Worm (Caenorhabditis elegans): ENCODE data around the gene snf-10.

Gene snf-10

ce11 chrV:10440723-10441122 is at the start of gene snf-10:
Gene snf-10 (minus strand): TSS chrV:10440823.
- TF ChIP-seq hlh-13 (GFP tag; optimal IDR thresholded peaks at IDR 0.05) (no peak), npax-4 (tag; optimal IDR thresholded peaks at IDR 0.05) (no peak), ttx-3 (tag; optimal IDR thresholded peaks at IDR 0.05) (no peak), unc-3 (GFP tag; conservative IDR thresholded peaks at IDR 0.05) (no peak), unc-3 (tag; optimal IDR thresholded peaks at IDR 0.05) (no peak), ceh-6 (GFP tag; optimal IDR thresholded peaks at IDR 0.05) (no peak), tbx-2 (tag; optimal IDR thresholded peaks at IDR 0.05) (no peak), pqm-1 (tag; optimal IDR thresholded peaks at IDR 0.05) (no peak), unc-86 (tag; optimal IDR thresholded peaks at IDR 0.05) (no peak)

DNA sequence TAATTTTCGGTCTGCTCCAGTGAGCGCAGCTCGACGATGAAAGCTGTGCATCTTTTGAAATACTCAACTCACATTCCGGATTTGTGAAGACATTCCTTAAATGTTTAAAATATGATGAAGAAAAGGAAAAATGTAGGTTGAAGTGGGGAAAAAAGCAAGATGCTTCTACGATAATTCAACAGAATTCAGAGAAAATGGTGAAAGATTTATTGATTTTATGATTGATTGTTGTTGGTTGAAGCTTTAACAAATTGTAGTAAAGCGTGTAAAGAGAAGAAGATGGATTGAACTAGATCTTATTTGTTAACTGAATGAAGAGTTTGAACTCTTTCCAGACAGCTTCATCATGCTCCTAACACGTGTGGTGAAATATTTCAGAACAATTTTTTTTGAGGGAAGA is 49.4 kb upstream of the snf-10 start, which contains the start of gene ncx-5:
ncx-5 (minus strand) TSS at position 101 of the 400 bp plus-strand sequence.
- TF ChIP-seq ttx-3 (tag; optimal IDR thresholded peaks at IDR 0.05) (no peak), pha-2 (tag; optimal IDR thresholded peaks at IDR 0.05) (no peak), Y22D7AL.16 (tag; optimal IDR thresholded peaks at IDR 0.05) (no peak), F13H6.1 (tag; optimal IDR thresholded peaks at IDR 0.05) (no peak), unc-42 (tag; optimal IDR thresholded peaks at IDR 0.05) (no peak), ahr-1 (tag; optimal IDR thresholded peaks at IDR 0.05) (no peak)

DNA sequence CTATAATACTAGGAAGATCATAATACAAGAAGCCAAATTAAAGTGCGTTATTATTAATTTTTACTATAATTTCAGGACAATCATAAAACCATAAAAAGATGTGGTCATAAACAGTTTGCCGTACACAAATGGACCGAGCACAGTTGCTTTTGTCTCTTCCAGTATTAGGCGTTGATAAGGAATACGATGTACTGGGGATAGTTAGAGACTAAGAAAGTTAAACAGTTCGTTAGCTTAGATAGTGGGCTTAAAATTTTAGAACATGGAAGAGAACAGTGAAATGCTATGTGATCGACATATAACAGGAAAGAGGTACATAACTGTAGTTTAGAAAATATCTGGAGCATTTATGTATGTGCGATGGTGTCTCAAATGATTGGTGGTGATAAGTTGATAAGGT is 44.8 kb upstream of the snf-10 start:
- TF ChIP-seq elt-2 (tag; optimal IDR thresholded peaks at IDR 0.05) (peak; percentile 43), ama-1 (optimal IDR thresholded peaks at IDR 0.05) (no peak)

DNA sequence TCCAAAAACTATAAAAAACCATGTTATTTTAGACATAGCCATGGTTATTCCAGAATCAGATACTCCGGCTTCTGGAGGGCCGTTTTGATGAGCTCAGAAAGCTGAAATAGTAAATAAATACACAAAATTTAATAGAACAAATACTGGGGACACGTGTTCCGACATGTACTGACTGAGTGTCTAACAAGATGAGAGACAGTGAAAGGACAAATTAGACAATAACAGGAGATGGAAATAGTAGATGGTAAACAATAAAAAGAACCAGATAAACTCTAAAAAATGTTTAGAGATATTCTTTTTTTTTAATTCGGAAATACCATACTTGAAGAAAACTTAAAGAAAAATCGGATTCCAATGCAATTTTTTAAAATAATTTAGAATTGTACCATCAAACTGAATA is 44.0 kb upstream of the snf-10 start, which contains the start of gene Y32F6B.1:
Y32F6B.1 (minus strand) TSS at position 101 of the 400 bp plus-strand sequence.
- no peak for TF ChIP-seq hlh-8 (tag; optimal IDR thresholded peaks at IDR 0.05)
- TF ChIP-seq pha-2 (tag; optimal IDR thresholded peaks at IDR 0.05) = no peak
- TF ChIP-seq elt-2 (tag; optimal IDR thresholded peaks at IDR 0.05) = no peak
- TF ChIP-seq ceh-48 (tag; optimal IDR thresholded peaks at IDR 0.05) = no peak
- no peak for TF ChIP-seq ceh-18 (tag; optimal IDR thresholded peaks at IDR 0.05)
- no peak for TF ChIP-seq npax-4 (tag; optimal IDR thresholded peaks at IDR 0.05)
- TF ChIP-seq ceh-24 (tag; optimal IDR thresholded peaks at IDR 0.05) = no peak
- TF ChIP-seq K02D7.2 (tag; optimal IDR thresholded peaks at IDR 0.05) = no peak
- no peak for TF ChIP-seq hlh-15 (tag; optimal IDR thresholded peaks at IDR 0.05)
- TF ChIP-seq pax-1 (tag; optimal IDR thresholded peaks at IDR 0.05) = no peak
- no peak for TF ChIP-seq F13H6.1 (tag; optimal IDR thresholded peaks at IDR 0.05)
- TF ChIP-seq unc-3 (GFP tag; conservative IDR thresholded peaks at IDR 0.05) = no peak
- TF ChIP-seq unc-3 (tag; optimal IDR thresholded peaks at IDR 0.05) = no peak

DNA sequence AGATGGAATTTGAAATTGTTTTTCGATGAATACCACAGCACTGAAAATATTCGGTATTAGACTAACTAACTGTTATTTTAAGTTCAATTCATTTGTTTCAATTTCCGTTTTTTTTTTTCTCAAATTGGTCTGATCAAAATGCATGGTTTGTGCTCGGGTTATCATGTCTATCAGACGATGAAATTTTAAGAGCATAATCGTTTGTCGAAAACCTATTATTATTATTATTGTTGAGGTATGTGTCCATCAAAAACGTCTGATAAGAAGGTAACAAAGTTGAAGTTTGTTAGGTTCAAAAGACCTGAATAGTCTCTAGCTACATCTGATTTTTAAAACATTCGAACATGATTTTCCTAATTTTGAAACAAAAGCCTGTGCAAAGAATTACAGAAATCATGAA is 43.4 kb upstream of the snf-10 start:
- no peak for TF ChIP-seq pat-9 (tag; optimal IDR thresholded peaks at IDR 0.05)
- no peak for TF ChIP-seq C08G9.2 (tag; optimal IDR thresholded peaks at IDR 0.05)
- no peak for TF ChIP-seq K02D7.2 (tag; optimal IDR thresholded peaks at IDR 0.05)
- no peak for TF ChIP-seq nhr-232 (tag; optimal IDR thresholded peaks at IDR 0.05)
- no peak for TF ChIP-seq odd-2 (tag; optimal IDR thresholded peaks at IDR 0.05)
- TF ChIP-seq ceh-9 (tag; optimal IDR thresholded peaks at IDR 0.05) = no peak
- no peak for TF ChIP-seq ama-1 (optimal IDR thresholded peaks at IDR 0.05)
- TF ChIP-seq ref-2 (tag; optimal IDR thresholded peaks at IDR 0.05) = no peak
- no peak for TF ChIP-seq mec-3 (tag; optimal IDR thresholded peaks at IDR 0.05; ENCODE audit: borderline replicate concordance)
- TF ChIP-seq ceh-18 (tag; optimal IDR thresholded peaks at IDR 0.05) = no peak
- TF ChIP-seq ceh-24 (tag; optimal IDR thresholded peaks at IDR 0.05) = no peak
- TF ChIP-seq ceh-22 (tag; optimal IDR thresholded peaks at IDR 0.05) = no peak
- TF ChIP-seq ttx-3 (tag; optimal IDR thresholded peaks at IDR 0.05) = no peak
- TF ChIP-seq pax-1 (tag; optimal IDR thresholded peaks at IDR 0.05) = no peak

- peak; percentile 37 for TF ChIP-seq ceh-2 (tag; optimal IDR thresholded peaks at IDR 0.05)
- TF ChIP-seq rnt-1 (tag; optimal IDR thresholded peaks at IDR 0.05) = no peak
- peak; percentile 39 for TF ChIP-seq ceh-34 (tag; optimal IDR thresholded peaks at IDR 0.05)
- no peak for TF ChIP-seq ceh-18 (tag; optimal IDR thresholded peaks at IDR 0.05)
- TF ChIP-seq ref-2 (tag; optimal IDR thresholded peaks at IDR 0.05) = no peak
- peak; percentile 15 for TF ChIP-seq sox-4 (tag; optimal IDR thresholded peaks at IDR 0.05)
- TF ChIP-seq mec-3 (tag; optimal IDR thresholded peaks at IDR 0.05; ENCODE audit: borderline replicate concordance) = peak; percentile 22
These were observed 37.6 kb upstream of the snf-10 start, which contains the start of the genes crp-1 and Y32F6B.9 for ce11 chrV:10478097-10478828. Gene crp-1 (plus strand): TSS chrV:10478564. Gene Y32F6B.9 (plus strand): TSS chrV:10478699.

Data from whole organism, late embryonic.